2 fruit fly cellular contexts compared by ENCODE assay signal in the genomic region with DNA sequence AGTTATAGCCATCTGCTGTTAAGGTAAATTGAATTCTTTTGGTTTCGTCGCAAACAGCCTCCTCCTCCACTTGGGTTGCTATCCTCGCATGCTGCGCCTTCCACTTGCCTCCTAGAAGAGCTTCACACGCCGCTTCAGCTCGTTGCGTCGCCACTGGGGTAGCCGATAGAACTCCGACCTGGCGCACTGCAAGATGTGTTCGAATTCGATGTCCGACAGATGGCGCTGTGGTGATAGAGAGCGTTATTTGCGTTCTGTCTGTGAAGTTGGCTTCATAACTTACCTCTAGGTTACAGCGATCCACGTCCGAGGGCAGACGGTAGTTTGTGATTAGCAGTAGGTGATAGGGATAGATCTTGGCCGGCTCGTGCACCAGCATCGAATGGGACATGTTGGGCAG.
TF ChIP-seq lines count a peak whose summit lies in the region.

No protein-coding gene starts in this region.

- TF ChIP-seq CTCF in S2 (optimal IDR thresholded peaks at IDR 0.05; lab: Kevin White, UChicago), result peak; percentile 73 to 85
- peak; percentile 86 for TF ChIP-seq CTCF in whole organism, embryonic (GFP tag; optimal IDR thresholded peaks at IDR 0.05; lab: Kevin White, UChicago)

TF ChIP-seq in whole organism, embryonic, 481 proteins besides CTCF, POLR2A, EP300 and RAD21:
- peak; percentile 92 for TF ChIP-seq CG10979 (tag; optimal IDR thresholded peaks at IDR 0.05; lab: Kevin White, UChicago)
- no peak for TF ChIP-seq unpg (GFP tag; optimal IDR thresholded peaks at IDR 0.05; lab: Kevin White, UChicago)
- no peak for TF ChIP-seq Nf-YA (GFP tag; IDR thresholded peaks at IDR 0.05; lab: Robert Waterston, UW)
- TF ChIP-seq CG31388 (GFP tag; optimal IDR thresholded peaks at IDR 0.05; lab: Kevin White, UChicago), result no peak
- TF ChIP-seq Six4 (GFP tag; optimal IDR thresholded peaks at IDR 0.05; lab: Kevin White, UChicago), result no peak
- no peak for TF ChIP-seq Rx (GFP tag; IDR thresholded peaks at IDR 0.05; lab: Robert Waterston, UW)
- TF ChIP-seq CrebB (tag; optimal IDR thresholded peaks at IDR 0.05; lab: Kevin White, UChicago), result no peak
- no peak for TF ChIP-seq Mad (GFP tag; optimal IDR thresholded peaks at IDR 0.05; lab: Kevin White, UChicago)
- TF ChIP-seq dm (GFP tag; optimal IDR thresholded peaks at IDR 0.05; lab: Kevin White, UChicago), result no peak
- TF ChIP-seq Med (GFP tag; lab: Kevin White, UChicago), result peak; percentile 26
